Fruit fly (Drosophila melanogaster): ENCODE results near the gene alphaTub84B.

DNA sequence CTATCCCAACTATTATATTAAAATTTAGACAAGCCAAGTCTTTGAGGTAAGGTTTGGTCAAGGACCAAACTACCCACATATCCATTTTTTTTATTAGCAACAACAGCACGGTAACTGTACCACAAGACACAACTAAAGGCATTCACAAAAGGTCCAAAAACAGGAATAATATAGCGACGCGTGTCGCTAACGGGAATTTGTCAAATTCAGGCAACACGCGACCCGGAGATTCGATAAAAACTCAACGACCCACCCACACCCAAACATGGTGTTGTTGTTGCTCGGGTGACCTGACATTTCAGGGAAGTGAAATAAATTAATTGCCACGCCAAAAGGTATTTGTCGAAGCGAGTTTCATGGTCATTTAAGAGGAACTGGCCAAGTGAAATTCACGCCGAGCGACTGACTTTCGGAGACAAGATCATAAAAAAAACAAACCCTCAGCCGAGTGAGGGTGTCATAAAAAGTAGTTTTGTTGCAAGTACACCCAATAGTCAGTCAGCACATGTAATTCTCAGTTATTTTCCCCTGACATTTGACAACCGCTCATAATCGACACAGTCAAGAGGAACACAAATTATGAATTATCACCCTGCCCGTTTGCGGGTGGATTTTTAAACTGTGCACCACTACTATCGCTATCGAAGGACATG, 24.9 kb downstream of the alphaTub84B start:
- TF ChIP-seq CG8478 (optimal IDR thresholded peaks at IDR 0.05) (no peak), CTCF (optimal IDR thresholded peaks at IDR 0.05) (no peak)
